Worm (Caenorhabditis elegans) whole organism, early embryonic: ENCODE measurements around the gene nspg-14.

Experiments
- B0310.2 ChIP-seq: sonication (generic microtip); optimal IDR thresholded peaks from 2 replicates; lab custom pipeline; 2016; ENCODE audit warnings: mild to moderate bottlenecking, missing genetic modification characterization, missing compliant biosample characterization
- F13C5.2 ChIP-seq: sonication (generic microtip); optimal IDR thresholded peaks from 2 replicates; lab custom pipeline; 2017; ENCODE audit warnings: mild to moderate bottlenecking, missing genetic modification characterization, inconsistent platforms, missing compliant biosample characterization
- aly-1 ChIP-seq: sonication (generic microtip); optimal IDR thresholded peaks from 2 replicates; lab custom pipeline; 2016; ENCODE audit warnings: missing genetic modification characterization, missing compliant biosample characterization
- ama-1 ChIP-seq: fragments of 150-350 bp; optimal IDR thresholded peaks from 2 replicates; lab custom pipeline; 2014
- ceh-13 ChIP-seq: fragments of 200-800 bp; sonication (Bioruptor generic); optimal IDR thresholded peaks from 2 replicates; lab custom pipeline; 2018; ENCODE audit warnings: mild to moderate bottlenecking, missing genetic modification characterization, missing compliant biosample characterization
- ceh-36 ChIP-seq: sonication (generic microtip); optimal IDR thresholded peaks from 2 replicates; lab custom pipeline; 2016; ENCODE audit warnings: missing genetic modification characterization, inconsistent platforms, missing compliant biosample characterization
- ets-7 ChIP-seq: sonication (generic microtip); optimal IDR thresholded peaks from 2 replicates; lab custom pipeline; 2016; ENCODE audit warnings: missing genotype, missing genetic modification characterization, missing compliant biosample characterization
- flt-1 ChIP-seq: fragments of 200-800 bp; sonication (Bioruptor generic); IDR thresholded peaks from 2 replicates; pipeline ENCODE4 v1.3.6; 2022; ENCODE audit warnings: missing genetic modification characterization, missing compliant biosample characterization
- hmbx-1 ChIP-seq: sonication (generic microtip); optimal IDR thresholded peaks from 2 replicates; lab custom pipeline; 2016; ENCODE audit warnings: mild to moderate bottlenecking, missing genetic modification characterization, missing compliant biosample characterization
- hmg-4 ChIP-seq: fragments of 200-800 bp; sonication (Bioruptor generic); optimal IDR thresholded peaks from 2 replicates; lab custom pipeline; 2018; ENCODE audit warnings: mild to moderate bottlenecking, missing genetic modification characterization, missing compliant biosample characterization
- hnd-1 ChIP-seq: sonication (generic microtip); optimal IDR thresholded peaks from 2 replicates; lab custom pipeline; 2016; ENCODE audit warnings: missing genetic modification characterization, missing compliant biosample characterization
- pes-1 ChIP-seq: fragments of 200-800 bp; sonication (Bioruptor generic); IDR thresholded peaks from 2 replicates; pipeline ENCODE4 v1.3.6; 2022; ENCODE audit warnings: missing genetic modification reagents, missing genetic modification characterization, missing compliant biosample characterization
- scrt-1 ChIP-seq: fragments of 200-800 bp; sonication (Bioruptor generic); IDR thresholded peaks from 2 replicates; pipeline ENCODE4 v1.3.6; 2022; ENCODE audit warnings: missing genetic modification characterization, missing compliant biosample characterization
- sea-1 ChIP-seq: fragments of 200-800 bp; sonication (Bioruptor generic); conservative IDR thresholded peaks from 2 replicates; pipeline ENCODE4 v1.3.6; 2022; ENCODE audit warnings: missing genetic modification characterization, missing compliant biosample characterization
- tbx-11 ChIP-seq: fragments of 200-800 bp; sonication (Bioruptor generic); IDR thresholded peaks from 2 replicates; pipeline ENCODE4 v1.3.6; 2022; ENCODE audit warnings: missing genetic modification characterization, missing compliant biosample characterization
- tbx-37 ChIP-seq: fragments of 200-800 bp; sonication (Bioruptor generic); conservative IDR thresholded peaks from 2 replicates; pipeline ENCODE4 v1.3.6; 2022; ENCODE audit warnings: missing genetic modification reagents, missing genetic modification characterization, missing compliant biosample characterization
- tra-4 ChIP-seq: sonication (generic microtip); optimal IDR thresholded peaks from 2 replicates; lab custom pipeline; 2017; ENCODE audit warnings: missing genetic modification characterization, missing compliant biosample characterization

nspg-14 gene

DNA sequence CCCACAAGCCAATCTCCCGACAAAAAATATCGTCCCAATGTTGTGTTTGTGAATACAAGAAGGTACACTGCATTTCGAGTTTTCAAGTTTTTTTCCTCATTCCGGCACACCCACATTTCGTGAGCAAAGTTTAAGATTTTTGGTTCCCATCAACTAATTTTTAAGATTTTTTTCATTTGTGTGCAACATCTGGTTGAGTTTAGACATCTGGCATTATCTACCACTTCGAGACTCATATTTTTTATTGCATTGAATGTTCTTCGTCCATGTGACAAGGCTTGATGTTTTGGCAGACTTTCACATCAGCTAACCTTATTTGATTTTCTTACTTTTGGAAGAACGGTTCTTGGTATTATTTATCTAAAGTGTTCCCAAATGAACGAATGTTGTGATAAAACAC lies 7.5 kb downstream of the nspg-14 start:
- no peak for TF ChIP-seq hmbx-1 (tag; lab: Kevin White, UChicago)
- no peak for TF ChIP-seq ets-7
- no peak for TF ChIP-seq tbx-11 (GFP tag; lab: Robert Waterston, UW)
- TF ChIP-seq hmg-4 (GFP tag; lab: Kevin White, UChicago) = no peak
- no peak for TF ChIP-seq F13C5.2 (tag; lab: Kevin White, UChicago)
- no peak for TF ChIP-seq ceh-13 (GFP tag; lab: Kevin White, UChicago)
- no peak for TF ChIP-seq hnd-1 (tag; lab: Kevin White, UChicago)
- TF ChIP-seq B0310.2 (tag; lab: Kevin White, UChicago) = no peak
- no peak for TF ChIP-seq tra-4
- TF ChIP-seq ama-1 (lab: Kevin White, UChicago) = no peak
- TF ChIP-seq pes-1 (GFP tag; lab: Robert Waterston, UW) = no peak

DNA sequence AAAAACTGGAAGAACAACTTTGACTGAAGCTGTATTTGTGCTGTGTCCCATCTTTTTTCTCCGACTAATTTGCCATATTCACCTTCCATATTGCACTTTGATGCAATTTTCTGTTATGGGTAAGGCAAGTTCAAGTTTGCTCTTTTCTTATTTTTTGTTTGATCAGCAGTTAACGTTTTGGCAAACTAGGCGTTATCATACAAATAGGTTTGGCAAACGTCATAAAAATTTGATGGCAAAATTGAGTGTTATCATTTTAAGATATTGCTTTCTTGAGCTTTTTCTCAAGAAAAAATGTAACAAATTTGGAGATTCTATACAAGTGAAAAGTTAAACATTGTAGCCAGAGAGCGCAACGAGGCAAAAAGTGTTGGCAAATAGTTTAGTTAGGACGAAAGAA lies 9.2 kb downstream of the nspg-14 start:
- TF ChIP-seq tra-4 (no peak), scrt-1 (GFP tag; lab: Robert Waterston, UW) (no peak), hmg-4 (GFP tag; lab: Kevin White, UChicago) (no peak), B0310.2 (tag; lab: Kevin White, UChicago) (no peak), F13C5.2 (tag; lab: Kevin White, UChicago) (no peak), hnd-1 (tag; lab: Kevin White, UChicago) (no peak)

DNA sequence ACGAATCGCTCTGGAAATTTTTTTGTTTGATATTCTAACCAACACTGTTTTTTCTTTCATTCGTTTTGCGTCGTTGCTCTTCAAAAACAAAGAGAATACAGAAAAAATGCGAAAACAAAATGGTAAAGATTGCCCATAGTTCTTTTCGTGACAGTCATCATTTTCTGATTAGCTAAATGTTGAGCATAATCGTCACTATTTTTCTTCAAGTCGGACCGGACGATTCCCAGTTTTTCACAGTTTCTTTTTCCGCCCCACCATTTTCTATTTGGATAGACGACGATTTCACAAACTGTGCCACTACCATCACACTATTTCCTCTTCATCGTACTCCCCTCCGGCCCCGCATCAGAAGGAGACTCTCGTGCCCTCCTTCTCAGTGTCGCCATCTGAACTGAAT lies 10.7 kb downstream of the nspg-14 start:
- TF ChIP-seq hmbx-1 (tag; lab: Kevin White, UChicago) (no peak), ama-1 (lab: Kevin White, UChicago) (no peak), hmg-4 (GFP tag; lab: Kevin White, UChicago) (no peak), sea-1 (GFP tag; lab: Robert Waterston, UW) (no peak), tbx-37 (GFP tag; lab: Robert Waterston, UW) (no peak), aly-1 (tag; lab: Kevin White, UChicago) (no peak), scrt-1 (GFP tag; lab: Robert Waterston, UW) (no peak)

DNA sequence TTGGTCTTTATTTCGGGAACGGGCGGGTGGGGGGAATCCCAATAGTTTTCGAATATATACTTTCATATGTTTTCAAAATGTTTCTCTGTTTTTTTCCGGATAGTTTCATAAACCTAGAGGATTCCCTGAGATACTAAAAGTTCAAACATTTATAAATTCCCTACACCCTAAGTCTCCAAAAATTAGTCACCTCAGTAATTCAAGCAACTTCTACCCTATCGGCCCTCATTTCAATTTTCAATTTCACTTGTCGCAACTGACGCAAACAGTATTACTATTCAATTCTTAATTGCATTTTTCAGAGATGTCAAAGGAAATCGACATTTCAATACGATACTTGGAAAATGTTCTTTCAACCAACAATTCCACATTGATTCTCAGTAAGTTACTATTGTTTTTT lies 11.2 kb downstream of the nspg-14 start, which contains the start of gene Y34B4A.4:
TSS of gene Y34B4A.4 (plus strand) at position 301 of the 400 bp plus-strand sequence.
- TF ChIP-seq pes-1 (GFP tag; lab: Robert Waterston, UW) (no peak), flt-1 (GFP tag; lab: Robert Waterston, UW) (no peak), ama-1 (lab: Kevin White, UChicago) (no peak), hmbx-1 (tag; lab: Kevin White, UChicago) (no peak), tbx-37 (GFP tag; lab: Robert Waterston, UW) (no peak)

DNA sequence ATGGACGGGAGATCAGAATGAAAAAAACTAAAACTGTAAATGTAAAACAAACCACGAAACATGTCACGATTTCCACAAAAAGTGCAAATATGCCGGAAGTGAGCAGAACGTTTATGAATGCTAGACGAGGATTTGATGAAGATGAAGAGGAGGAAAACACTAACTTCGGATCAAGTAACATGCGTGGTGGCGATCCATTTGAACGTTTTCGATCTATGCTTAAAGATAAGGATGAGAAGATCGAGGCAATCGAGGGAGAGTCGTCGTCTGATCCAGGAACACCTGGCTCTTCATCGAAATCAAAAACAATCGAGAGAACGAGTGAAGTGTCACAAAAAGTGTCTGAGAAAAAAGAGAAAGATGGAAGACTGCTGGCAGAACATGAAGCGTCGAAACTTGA lies 12.5 kb downstream of the nspg-14 start:
- TF ChIP-seq ets-7 (no peak), ceh-13 (GFP tag; lab: Kevin White, UChicago) (no peak), flt-1 (GFP tag; lab: Robert Waterston, UW) (no peak), scrt-1 (GFP tag; lab: Robert Waterston, UW) (no peak), aly-1 (tag; lab: Kevin White, UChicago) (no peak), pes-1 (GFP tag; lab: Robert Waterston, UW) (no peak), hmbx-1 (tag; lab: Kevin White, UChicago) (no peak), F13C5.2 (tag; lab: Kevin White, UChicago) (no peak), sea-1 (GFP tag; lab: Robert Waterston, UW) (no peak), tbx-37 (GFP tag; lab: Robert Waterston, UW) (no peak), ceh-36 (tag; lab: Kevin White, UChicago) (no peak), ama-1 (lab: Kevin White, UChicago) (no peak), tra-4 (no peak), tbx-11 (GFP tag; lab: Robert Waterston, UW) (no peak), hnd-1 (tag; lab: Kevin White, UChicago) (no peak), B0310.2 (tag; lab: Kevin White, UChicago) (no peak), hmg-4 (GFP tag; lab: Kevin White, UChicago) (no peak)

DNA sequence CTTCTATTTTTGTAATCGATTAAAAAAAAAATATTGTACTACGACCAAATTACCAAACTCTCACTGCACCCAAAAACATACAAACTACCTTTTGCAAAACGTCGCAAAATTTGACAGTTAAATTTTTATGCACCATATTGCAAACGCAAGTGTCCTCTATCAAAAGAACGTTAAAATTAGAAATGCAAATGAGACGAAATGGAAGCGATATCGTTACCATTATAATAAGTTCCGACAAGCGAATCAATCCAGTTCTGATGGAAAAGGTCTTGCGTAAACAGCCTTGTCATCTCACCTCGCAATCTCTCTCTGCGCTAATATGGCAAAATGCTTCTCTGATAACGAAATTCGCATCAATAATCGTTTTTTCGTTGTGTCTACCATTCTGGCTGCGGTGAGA lies 15.2 kb downstream of the nspg-14 start:
- TF ChIP-seq ets-7 (no peak), tbx-11 (GFP tag; lab: Robert Waterston, UW) (no peak), pes-1 (GFP tag; lab: Robert Waterston, UW) (no peak), ceh-13 (GFP tag; lab: Kevin White, UChicago) (no peak), F13C5.2 (tag; lab: Kevin White, UChicago) (no peak), hmbx-1 (tag; lab: Kevin White, UChicago) (no peak), hnd-1 (tag; lab: Kevin White, UChicago) (no peak), flt-1 (GFP tag; lab: Robert Waterston, UW) (no peak), ama-1 (lab: Kevin White, UChicago) (no peak), B0310.2 (tag; lab: Kevin White, UChicago) (no peak), aly-1 (tag; lab: Kevin White, UChicago) (no peak), tra-4 (no peak), hmg-4 (GFP tag; lab: Kevin White, UChicago) (no peak)

DNA sequence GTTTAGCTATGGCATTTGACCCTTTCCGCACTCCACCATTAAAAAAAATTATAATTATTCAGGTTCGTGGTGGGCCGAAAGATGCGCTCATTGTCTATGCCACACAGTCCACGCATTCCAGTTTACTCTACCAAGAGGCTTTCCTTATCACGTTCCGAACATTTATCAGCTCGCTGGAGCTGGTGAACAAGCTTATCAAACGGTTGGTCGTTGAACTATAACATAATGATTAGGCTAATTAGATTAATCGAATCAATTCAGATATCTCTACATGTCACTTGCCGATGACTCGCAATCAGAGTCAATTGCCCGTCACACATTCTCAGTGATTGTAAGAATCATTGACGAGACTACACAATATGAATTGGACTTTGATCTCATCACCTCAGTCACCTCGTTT lies 16.5 kb downstream of the nspg-14 start:
- TF ChIP-seq tbx-37 (GFP tag; lab: Robert Waterston, UW) = no peak
- no peak for TF ChIP-seq tra-4
- TF ChIP-seq hnd-1 (tag; lab: Kevin White, UChicago) = no peak
- no peak for TF ChIP-seq B0310.2 (tag; lab: Kevin White, UChicago)
- TF ChIP-seq ceh-36 (tag; lab: Kevin White, UChicago) = no peak
- no peak for TF ChIP-seq tbx-11 (GFP tag; lab: Robert Waterston, UW)
- no peak for TF ChIP-seq pes-1 (GFP tag; lab: Robert Waterston, UW)
- TF ChIP-seq hmg-4 (GFP tag; lab: Kevin White, UChicago) = no peak
- TF ChIP-seq hmbx-1 (tag; lab: Kevin White, UChicago) = no peak
